Fruit fly (Drosophila melanogaster): ENCODE results near the gene ppk17.

- TF ChIP-seq toe (GFP tag; optimal IDR thresholded peaks at IDR 0.05), result no peak
- peak; percentile 79 for TF ChIP-seq kay (GFP tag; ENCODE audit: borderline replicate concordance)
- TF ChIP-seq tj (GFP tag; optimal IDR thresholded peaks at IDR 0.05), result no peak
- TF ChIP-seq bab1 (GFP tag; optimal IDR thresholded peaks at IDR 0.05), result no peak
- no peak for TF ChIP-seq CG14711 (tag; optimal IDR thresholded peaks at IDR 0.05)
- no peak for TF ChIP-seq CG7101 (tag; optimal IDR thresholded peaks at IDR 0.05)
- TF ChIP-seq Crg-1 (GFP tag; optimal IDR thresholded peaks at IDR 0.05), result no peak
- no peak for TF ChIP-seq Mnt (GFP tag; optimal IDR thresholded peaks at IDR 0.05)
- no peak for TF ChIP-seq cnc (optimal IDR thresholded peaks at IDR 0.05)
- no peak for TF ChIP-seq CG33017 (tag; optimal IDR thresholded peaks at IDR 0.05)
Observed at dm6 chr2L:16722596-16722995, 37.8 kb downstream of the ppk17 start.

All from whole organism, adult.